Fruit fly (Drosophila melanogaster): Measurements from ENCODE around the gene Tpc1.
A peak's percentile ranks its signal among the peaks of the same experiment; 100 is the strongest.

Gene Tpc1

dm6 chr3R:10888633-10889519 is 6.9 kb upstream of the Tpc1 start (continued):
- TF ChIP-seq CG7963 (GFP tag; IDR thresholded peaks at IDR 0.05; ENCODE audit: partially characterized antibody) (no peak), CG14965 (GFP tag; optimal IDR thresholded peaks at IDR 0.05; ENCODE audit: borderline replicate concordance) (no peak), ewg (GFP tag; optimal IDR thresholded peaks at IDR 0.05) (no peak), nmo (GFP tag; optimal IDR thresholded peaks at IDR 0.05) (no peak), CG14014 (GFP tag; IDR thresholded peaks at IDR 0.05) (peak; percentile 63; the same call in 1 of the 2 replicates), CG8089 (GFP tag; optimal IDR thresholded peaks at IDR 0.05) (no peak), al (GFP tag; IDR thresholded peaks at IDR 0.05) (no peak), CG10565 (GFP tag; optimal IDR thresholded peaks at IDR 0.05) (no peak), gsb (GFP tag; IDR thresholded peaks at IDR 0.05) (no peak), HHEX (GFP tag; optimal IDR thresholded peaks at IDR 0.05) (peak; percentile 2), CG10366 (GFP tag; IDR thresholded peaks at IDR 0.05) (peak; percentile 40), row (GFP tag; IDR thresholded peaks at IDR 0.05) (peak; percentile 65), klu (GFP tag; IDR thresholded peaks at IDR 0.05) (no peak), CG17361 (GFP tag; IDR thresholded peaks at IDR 0.05) (peak; percentile 39; the same call in 1 of the 3 replicates), esg (GFP tag; conservative IDR thresholded peaks at IDR 0.05) (no peak), hth (optimal IDR thresholded peaks at IDR 0.05) (no peak), mld (GFP tag; IDR thresholded peaks at IDR 0.05; ENCODE audit: partially characterized antibody) (no peak), Hey (tag; optimal IDR thresholded peaks at IDR 0.05) (no peak), en (GFP tag; optimal IDR thresholded peaks at IDR 0.05) (no peak), Meics (GFP tag; optimal IDR thresholded peaks at IDR 0.05) (peak; percentile 31), CG18764 (GFP tag; optimal IDR thresholded peaks at IDR 0.05) (no peak), Atf-2 (GFP tag; optimal IDR thresholded peaks at IDR 0.05) (no peak), emc (GFP tag; optimal IDR thresholded peaks at IDR 0.05) (no peak), br (optimal IDR thresholded peaks at IDR 0.05) (no peak), pum (GFP tag; optimal IDR thresholded peaks at IDR 0.05) (no peak), CG5953 (GFP tag; IDR thresholded peaks at IDR 0.05) (no peak), CG12155 (GFP tag; optimal IDR thresholded peaks at IDR 0.05) (no peak), Mes4 (GFP tag; optimal IDR thresholded peaks at IDR 0.05) (no peak), zfh2 (GFP tag; optimal IDR thresholded peaks at IDR 0.05) (peak; percentile 46), CG3726 (GFP tag; IDR thresholded peaks at IDR 0.05) (no peak), CG3163 (GFP tag; optimal IDR thresholded peaks at IDR 0.05) (peak; percentile 98), run (tag; optimal IDR thresholded peaks at IDR 0.05) (no peak), Hr51 (GFP tag; optimal IDR thresholded peaks at IDR 0.05) (peak in 1 of 2 experiments; percentile 9), CG16813 (GFP tag; IDR thresholded peaks at IDR 0.05; ENCODE audit: partially characterized antibody) (no peak), cwo (GFP tag; optimal IDR thresholded peaks at IDR 0.05) (peak; percentile 53), CkIIα-i1 (GFP tag; IDR thresholded peaks at IDR 0.05) (no peak), cg (GFP tag; optimal IDR thresholded peaks at IDR 0.05) (peak; percentile 67), Chrac-16 (GFP tag; optimal IDR thresholded peaks at IDR 0.05) (no peak), CG6791 (GFP tag; IDR thresholded peaks at IDR 0.05; ENCODE audit: partially characterized antibody) (no peak), Awh (GFP tag; IDR thresholded peaks at IDR 0.05) (no peak), CG9932 (GFP tag; IDR thresholded peaks at IDR 0.05) (peak; percentile 75), cato (GFP tag; optimal IDR thresholded peaks at IDR 0.05; ENCODE audit: borderline replicate concordance) (no peak), salm (tag; optimal IDR thresholded peaks at IDR 0.05) (no peak), CG14050 (GFP tag; IDR thresholded peaks at IDR 0.05) (no peak), Myb (GFP tag; optimal IDR thresholded peaks at IDR 0.05) (no peak), gce (GFP tag; IDR thresholded peaks at IDR 0.05) (no peak), CG3407 (GFP tag; optimal IDR thresholded peaks at IDR 0.05) (no peak), CG16815 (GFP tag; optimal IDR thresholded peaks at IDR 0.05) (no peak), Dp (GFP tag; optimal IDR thresholded peaks at IDR 0.05) (no peak), grau (tag; optimal IDR thresholded peaks at IDR 0.05) (peak; percentile 26)
